In genomic region chr2L:13611860-13612259, dm6 we compare ENCODE assay signal across 2 fruit fly cellular contexts.
A peak's percentile ranks its signal among the peaks of the same experiment; 100 is the strongest.
TF ChIP-seq lines count a peak whose summit lies in the region.

No protein-coding gene starts in this region.

TF ChIP-seq in whole organism, prepupa, 60 proteins besides CTCF, POLR2A, EP300 and RAD21:
- TF ChIP-seq achi (GFP tag; optimal IDR thresholded peaks at IDR 0.05; lab: Kevin White, UChicago) (peak; percentile 4), pdm3 (GFP tag; optimal IDR thresholded peaks at IDR 0.05; lab: Kevin White, UChicago) (peak; percentile 8), CG8119 (GFP tag; IDR thresholded peaks at IDR 0.05; lab: Robert Waterston, UW) (peak; percentile 28; the same call in 1 of the 3 replicates), fd85E (GFP tag; optimal IDR thresholded peaks at IDR 0.05; lab: Kevin White, UChicago) (no peak), OdsH (GFP tag; optimal IDR thresholded peaks at IDR 0.05; lab: Kevin White, UChicago) (peak; percentile 6), Hr4 (GFP tag; optimal IDR thresholded peaks at IDR 0.05; lab: Kevin White, UChicago) (peak; percentile 1), CG3032 (tag; optimal IDR thresholded peaks at IDR 0.05; lab: Kevin White, UChicago) (no peak), CG15336 (GFP tag; IDR thresholded peaks at IDR 0.05; lab: Robert Waterston, UW) (peak; percentile 37; the same call in 1 of the 2 replicates), CG10631 (GFP tag; optimal IDR thresholded peaks at IDR 0.05; lab: Kevin White, UChicago) (peak; percentile 9), Eip93F (GFP tag; optimal IDR thresholded peaks at IDR 0.05; lab: Kevin White, UChicago) (no peak), spab (GFP tag; optimal IDR thresholded peaks at IDR 0.05; lab: Kevin White, UChicago) (no peak), Eip78C (GFP tag; lab: Kevin White, UChicago) (peak; percentile 57), CG32006 (GFP tag; optimal IDR thresholded peaks at IDR 0.05; lab: Kevin White, UChicago) (peak; percentile 55), Ets96B (tag; optimal IDR thresholded peaks at IDR 0.05; lab: Kevin White, UChicago) (peak; percentile 26), salr (GFP tag; optimal IDR thresholded peaks at IDR 0.05; lab: Kevin White, UChicago) (peak in 1 of 2 experiments; percentile 30)
TF ChIP-seq in whole organism, prepupa: peak in this region for 11.

TF ChIP-seq in whole organism, pupa, 21 proteins besides CTCF, POLR2A, EP300 and RAD21:
- TF ChIP-seq CG8159 (tag; optimal IDR thresholded peaks at IDR 0.05; lab: Kevin White, UChicago), result peak; percentile 17
- TF ChIP-seq CG34367 (tag; optimal IDR thresholded peaks at IDR 0.05; lab: Kevin White, UChicago), result no peak
- TF ChIP-seq CG9948 (tag; optimal IDR thresholded peaks at IDR 0.05; lab: Kevin White, UChicago), result peak; percentile 42
- peak; percentile 36 for TF ChIP-seq CG14655 (GFP tag; optimal IDR thresholded peaks at IDR 0.05; lab: Kevin White, UChicago)
